Fruit fly (Drosophila melanogaster) whole organism, prepupa: ENCODE measurements around the gene CG7275.

Experiments used
- CG31627 ChIP-seq: fragments of 200-800 bp; sonication (Bioruptor generic); optimal IDR thresholded peaks from 3 replicates; lab custom pipeline; 2016; ENCODE audit warnings: missing biosample characterization, missing genetic modification characterization
- fd85E ChIP-seq: fragments of 200-800 bp; sonication (Bioruptor generic); optimal IDR thresholded peaks from 3 replicates; lab custom pipeline; 2016; ENCODE audit warnings: missing biosample characterization, missing genetic modification characterization

dm6 chr3L:15508750-15509149, 10.0 kb downstream of the CG7275 start, which contains the start of gene Z600:
- TF ChIP-seq CG31627 (GFP tag; lab: Kevin White, UChicago), result no peak
- no peak for TF ChIP-seq fd85E
